Fruit fly (Drosophila melanogaster): Measurements from ENCODE around the gene rdgC.

Gene rdgC

dm6 chr3L:20205946-20206345, 41.9 kb upstream of the rdgC start, which contains the start of gene CG7290:
TSS of gene CG7290 (minus strand) at chr3L:20206046.
- TF ChIP-seq ovo (GFP tag; optimal IDR thresholded peaks at IDR 0.05) (no peak), CG12768 (GFP tag; optimal IDR thresholded peaks at IDR 0.05) (no peak), CG7101 (tag; optimal IDR thresholded peaks at IDR 0.05) (no peak), CG14711 (tag; optimal IDR thresholded peaks at IDR 0.05) (no peak), cnc (optimal IDR thresholded peaks at IDR 0.05) (no peak), CG33017 (tag; optimal IDR thresholded peaks at IDR 0.05) (no peak), CG7045 (GFP tag; optimal IDR thresholded peaks at IDR 0.05) (no peak), CG1620 (GFP tag; optimal IDR thresholded peaks at IDR 0.05) (no peak), CG11617 (GFP tag; optimal IDR thresholded peaks at IDR 0.05) (no peak), CG5204 (GFP tag; optimal IDR thresholded peaks at IDR 0.05) (no peak), Hr96 (GFP tag; optimal IDR thresholded peaks at IDR 0.05) (no peak), pad (GFP tag; optimal IDR thresholded peaks at IDR 0.05) (no peak), tj (GFP tag; optimal IDR thresholded peaks at IDR 0.05) (no peak), kay (GFP tag; ENCODE audit: borderline replicate concordance) (no peak), bab1 (GFP tag; optimal IDR thresholded peaks at IDR 0.05) (no peak), toe (GFP tag; optimal IDR thresholded peaks at IDR 0.05) (no peak), cic (GFP tag; optimal IDR thresholded peaks at IDR 0.05) (no peak), Mnt (GFP tag; optimal IDR thresholded peaks at IDR 0.05) (no peak)

- TF ChIP-seq bab1 (GFP tag; optimal IDR thresholded peaks at IDR 0.05): no peak
- TF ChIP-seq kay (GFP tag; ENCODE audit: borderline replicate concordance): peak; percentile 57
These were observed 40.8 kb upstream of the rdgC start, which contains the start of gene CG6996 for dm6 chr3L:20206950-20207584. TSS of gene CG6996 (plus strand) at chr3L:20207534.

DNA sequence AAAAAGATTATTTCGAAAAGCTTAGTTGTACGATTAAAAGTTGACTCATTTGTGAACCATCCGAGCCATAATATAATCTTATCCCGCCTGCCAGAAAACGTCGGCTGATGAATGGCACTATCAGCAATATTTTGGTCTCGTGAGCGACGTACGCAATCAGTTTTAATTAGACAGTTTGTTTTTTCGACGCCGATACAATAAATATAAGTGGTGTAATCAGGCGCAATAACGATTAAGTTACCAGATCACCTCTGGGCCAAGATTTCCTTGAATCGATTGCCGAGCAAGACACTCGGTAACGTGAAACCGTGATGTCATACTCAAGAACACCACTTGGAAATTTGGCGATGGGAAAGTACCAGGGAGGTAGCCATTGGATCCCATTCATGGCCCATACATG, 38.8 kb upstream of the rdgC start:
- TF ChIP-seq CG1620 (GFP tag; optimal IDR thresholded peaks at IDR 0.05) (no peak), cic (GFP tag; optimal IDR thresholded peaks at IDR 0.05) (peak; percentile 32)

DNA sequence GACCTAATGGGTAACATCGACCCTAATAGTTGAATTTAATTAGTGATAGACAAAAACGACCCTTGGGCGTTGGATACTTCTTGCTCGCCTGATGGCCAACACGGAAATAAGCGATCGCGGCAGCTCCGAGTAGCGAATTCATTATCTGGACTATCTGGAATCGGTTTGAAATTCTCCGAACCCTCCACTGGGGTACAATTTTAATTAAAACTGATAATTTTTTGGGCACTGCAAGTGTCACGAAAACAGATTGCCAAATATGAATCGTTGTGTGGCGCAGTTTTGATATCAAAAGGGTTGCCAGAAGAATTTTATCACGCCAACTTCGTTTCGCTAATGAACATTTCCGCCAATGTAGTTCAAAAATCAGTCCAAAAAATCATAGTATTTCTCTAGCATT, 38.0 kb upstream of the rdgC start:
- no peak for TF ChIP-seq ovo (GFP tag; optimal IDR thresholded peaks at IDR 0.05)

DNA sequence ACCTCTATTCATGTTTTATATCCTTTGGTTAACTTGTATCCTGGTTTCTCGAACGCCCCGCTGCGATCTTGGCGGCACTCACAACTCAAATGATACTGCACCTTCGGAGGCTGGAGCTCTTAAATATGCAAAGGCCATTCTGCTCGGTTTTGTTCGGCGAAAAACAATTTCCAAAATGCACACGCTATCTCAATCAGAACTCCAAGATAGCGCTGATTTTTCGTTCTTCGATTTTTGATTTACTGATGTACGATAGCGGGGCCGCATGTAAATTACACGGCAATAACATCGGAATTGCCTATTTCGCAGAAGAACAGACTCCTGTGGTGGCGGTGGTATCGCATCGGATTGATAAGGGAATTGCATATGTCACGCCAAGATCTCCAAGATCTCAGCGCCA, 35.9 kb upstream of the rdgC start, which contains the start of gene CG7017:
CG7017 (minus strand) TSS at position 101 of the 400 bp plus-strand sequence.
- TF ChIP-seq CG11617 (GFP tag; optimal IDR thresholded peaks at IDR 0.05) (no peak), CG5204 (GFP tag; optimal IDR thresholded peaks at IDR 0.05) (no peak), CG7045 (GFP tag; optimal IDR thresholded peaks at IDR 0.05) (no peak), cic (GFP tag; optimal IDR thresholded peaks at IDR 0.05) (no peak), tj (GFP tag; optimal IDR thresholded peaks at IDR 0.05) (no peak), kay (GFP tag; ENCODE audit: borderline replicate concordance) (no peak), Mnt (GFP tag; optimal IDR thresholded peaks at IDR 0.05) (no peak)

dm6 chr3L:20220374-20220773, 27.5 kb upstream of the rdgC start, which contains the start of gene CG6933:
TSS of gene CG6933 (minus strand) at chr3L:20220420.
- TF ChIP-seq CG12768 (GFP tag; optimal IDR thresholded peaks at IDR 0.05): no peak

- TF ChIP-seq CG33017 (tag; optimal IDR thresholded peaks at IDR 0.05) (no peak), ovo (GFP tag; optimal IDR thresholded peaks at IDR 0.05) (no peak), CG1620 (GFP tag; optimal IDR thresholded peaks at IDR 0.05) (no peak), Crg-1 (GFP tag; optimal IDR thresholded peaks at IDR 0.05) (no peak), CG14711 (tag; optimal IDR thresholded peaks at IDR 0.05) (no peak), CG11617 (GFP tag; optimal IDR thresholded peaks at IDR 0.05) (no peak), CG12768 (GFP tag; optimal IDR thresholded peaks at IDR 0.05) (no peak), Mnt (GFP tag; optimal IDR thresholded peaks at IDR 0.05) (no peak), pad (GFP tag; optimal IDR thresholded peaks at IDR 0.05) (no peak), cic (GFP tag; optimal IDR thresholded peaks at IDR 0.05) (no peak), toe (GFP tag; optimal IDR thresholded peaks at IDR 0.05) (no peak), Clk (GFP tag; optimal IDR thresholded peaks at IDR 0.05) (no peak), Hr96 (GFP tag; optimal IDR thresholded peaks at IDR 0.05) (no peak), CG5204 (GFP tag; optimal IDR thresholded peaks at IDR 0.05) (no peak), kay (GFP tag; ENCODE audit: borderline replicate concordance) (no peak), bab1 (GFP tag; optimal IDR thresholded peaks at IDR 0.05) (no peak), CG7045 (GFP tag; optimal IDR thresholded peaks at IDR 0.05) (no peak), cnc (optimal IDR thresholded peaks at IDR 0.05) (no peak), tj (GFP tag; optimal IDR thresholded peaks at IDR 0.05) (no peak), CG7101 (tag; optimal IDR thresholded peaks at IDR 0.05) (no peak)
These were observed 27.0 kb upstream of the rdgC start for dm6 chr3L:20220918-20221317.

- TF ChIP-seq CG1620 (GFP tag; optimal IDR thresholded peaks at IDR 0.05) (no peak), Hr96 (GFP tag; optimal IDR thresholded peaks at IDR 0.05) (no peak), CG7045 (GFP tag; optimal IDR thresholded peaks at IDR 0.05) (no peak), bab1 (GFP tag; optimal IDR thresholded peaks at IDR 0.05) (no peak)
These were observed 26.4 kb upstream of the rdgC start, which contains the start of gene CG17145 for dm6 chr3L:20221412-20221864. TSS of gene CG17145 (plus strand) at chr3L:20221814.

Measured in whole organism, adult.